Fruit fly (Drosophila melanogaster) whole organism, prepupa: ENCODE results near the gene bnb.

Source experiments
- CG15336 ChIP-seq: fragments of 200-800 bp; sonication (Bioruptor generic); IDR thresholded peaks from 2 replicates; pipeline ENCODE4 v1.3.6; 2022; ENCODE audit warnings: missing biosample characterization, missing genetic modification characterization
- CG16779 ChIP-seq: fragments of 200-800 bp; sonication (Bioruptor generic); optimal IDR thresholded peaks from 3 replicates; lab custom pipeline; 2017; ENCODE audit warnings: missing biosample characterization, mild to moderate bottlenecking, missing genetic modification characterization
- Eip75B ChIP-seq: fragments of 200-800 bp; sonication (Bioruptor generic); optimal IDR thresholded peaks from 3 replicates; lab custom pipeline; 2016; ENCODE audit warnings: missing biosample characterization, missing genetic modification characterization
- Gug ChIP-seq: fragments of 200-800 bp; sonication (Bioruptor generic); IDR thresholded peaks from 2 replicates; pipeline ENCODE4 v1.3.6; 2022; ENCODE audit warnings: missing biosample characterization, missing genetic modification characterization
- Smox ChIP-seq: fragments of 200-800 bp; sonication (Bioruptor generic); optimal IDR thresholded peaks from 3 replicates; lab custom pipeline; 2016; ENCODE audit warnings: missing biosample characterization, missing genetic modification characterization
- cyc ChIP-seq: fragments of 200-800 bp; sonication (Bioruptor generic); optimal IDR thresholded peaks from 3 replicates; lab custom pipeline; 2016; ENCODE audit warnings: missing biosample characterization, missing genetic modification characterization
- ss ChIP-seq, 2 experiments: fragments of 200-800 bp; sonication (Bioruptor generic); optimal IDR thresholded peaks; 2 replicates in 1 of 2; 3 replicates in 1 of 2; lab custom pipeline; 2017 to 2018; ENCODE audit warnings: mild to moderate bottlenecking in 2 of 2, missing biosample characterization in 2 of 2, missing genetic modification characterization in 2 of 2, moderate library complexity in 1 of 2

DNA sequence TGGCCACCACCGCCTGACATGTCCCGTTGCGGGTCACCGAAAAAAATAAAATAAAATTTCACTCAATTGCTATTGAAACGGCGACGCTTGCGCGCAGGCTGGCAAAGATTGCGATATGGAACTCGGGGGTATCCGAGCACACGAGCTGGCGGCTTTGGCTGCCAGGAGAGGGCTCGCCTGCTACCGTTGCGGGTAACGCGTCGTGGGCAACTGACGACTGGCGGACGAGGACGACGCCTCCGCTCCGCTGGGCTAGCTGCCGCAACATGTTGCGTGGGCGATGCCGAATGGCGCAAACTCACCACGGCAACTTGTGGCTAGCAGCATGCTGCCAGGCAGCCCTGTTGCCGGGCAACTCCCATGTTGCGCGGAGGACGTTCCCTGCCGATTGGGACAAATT lies 23.7 kb downstream of the bnb start, which contains the start of gene CCKLR-17D3:
- TF ChIP-seq CG16779 (tag; lab: Kevin White, UChicago), result no peak
- TF ChIP-seq ss (GFP tag; optimal IDR thresholded peaks at IDR 0.05; lab: Kevin White, UChicago), result no peak
- TF ChIP-seq cyc (GFP tag; lab: Kevin White, UChicago), result no peak
- TF ChIP-seq CG15336 (GFP tag; lab: Robert Waterston, UW), result no peak
- TF ChIP-seq Eip75B (GFP tag; lab: Kevin White, UChicago), result no peak
- no peak for TF ChIP-seq Gug (GFP tag; lab: Robert Waterston, UW)
- TF ChIP-seq Smox (GFP tag; lab: Kevin White, UChicago), result no peak
